Fruit fly (Drosophila melanogaster): Measurements from ENCODE around the gene CG31431.

The CG31431 gene

DNA sequence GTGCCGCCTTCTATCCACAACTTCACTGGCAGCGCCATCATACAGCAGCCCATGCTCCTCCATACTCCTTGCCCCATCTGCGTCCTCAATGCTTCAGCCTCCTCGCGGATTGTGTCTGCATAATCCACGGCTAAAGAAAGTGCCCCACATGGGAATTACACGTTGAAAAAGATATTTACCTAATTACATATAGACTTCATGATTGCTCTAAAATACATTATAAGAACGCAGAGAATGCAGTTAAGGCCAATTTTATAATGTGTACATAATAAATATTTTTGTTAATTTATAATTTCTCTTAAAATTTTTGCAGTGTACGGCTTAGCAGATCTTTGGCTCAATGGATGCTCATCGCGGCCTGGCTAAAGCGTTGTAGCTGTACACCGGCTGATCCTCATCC is 35.1 kb downstream of the CG31431 start (continued):
- TF ChIP-seq OdsH (GFP tag; optimal IDR thresholded peaks at IDR 0.05): peak; percentile 88
- TF ChIP-seq Hr4 (GFP tag; optimal IDR thresholded peaks at IDR 0.05): peak; percentile 90
- TF ChIP-seq topi (GFP tag; optimal IDR thresholded peaks at IDR 0.05): peak; percentile 73
- TF ChIP-seq Blimp-1 (GFP tag; optimal IDR thresholded peaks at IDR 0.05): peak; percentile 46
- TF ChIP-seq CG8632 (GFP tag; optimal IDR thresholded peaks at IDR 0.05): peak; percentile 72
- TF ChIP-seq cyc (GFP tag; optimal IDR thresholded peaks at IDR 0.05): peak; percentile 60
- peak; percentile 82 for TF ChIP-seq CG6276 (GFP tag; optimal IDR thresholded peaks at IDR 0.05)
- no peak for TF ChIP-seq fkh (GFP tag; optimal IDR thresholded peaks at IDR 0.05)

DNA sequence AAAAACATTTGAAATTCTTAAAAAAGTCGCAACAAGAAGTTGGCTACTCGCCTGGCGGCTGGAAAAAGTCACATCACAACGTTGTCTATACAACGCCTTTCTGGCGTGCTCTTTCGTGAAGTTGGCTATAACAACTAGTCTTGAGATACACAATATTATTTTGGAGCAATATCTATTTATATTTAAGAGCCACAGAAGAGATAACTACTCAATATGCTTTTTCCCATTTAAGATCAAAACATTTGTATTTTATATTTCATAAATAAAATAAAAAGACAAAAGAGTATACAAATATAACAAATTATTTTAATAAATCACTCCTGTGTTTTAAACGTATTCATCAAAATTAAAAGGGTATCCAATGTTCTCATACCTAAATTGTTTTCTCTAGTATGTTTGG is 36.4 kb downstream of the CG31431 start:
- TF ChIP-seq fkh (GFP tag; optimal IDR thresholded peaks at IDR 0.05) (no peak), topi (GFP tag; optimal IDR thresholded peaks at IDR 0.05) (no peak), CG10631 (GFP tag; optimal IDR thresholded peaks at IDR 0.05) (peak; percentile 6), CG8119 (GFP tag; IDR thresholded peaks at IDR 0.05) (peak; percentile 46; the same call in 2 of the 3 replicates), CG3032 (tag; optimal IDR thresholded peaks at IDR 0.05) (no peak), vri (GFP tag; optimal IDR thresholded peaks at IDR 0.05) (no peak), salr (GFP tag; optimal IDR thresholded peaks at IDR 0.05) (peak in 1 of 2 experiments; percentile 23), achi (GFP tag; optimal IDR thresholded peaks at IDR 0.05) (peak; percentile 10), Eip78C (GFP tag) (peak; percentile 33), CG1621 (tag; optimal IDR thresholded peaks at IDR 0.05) (no peak), CG32006 (GFP tag; optimal IDR thresholded peaks at IDR 0.05) (peak; percentile 52)

DNA sequence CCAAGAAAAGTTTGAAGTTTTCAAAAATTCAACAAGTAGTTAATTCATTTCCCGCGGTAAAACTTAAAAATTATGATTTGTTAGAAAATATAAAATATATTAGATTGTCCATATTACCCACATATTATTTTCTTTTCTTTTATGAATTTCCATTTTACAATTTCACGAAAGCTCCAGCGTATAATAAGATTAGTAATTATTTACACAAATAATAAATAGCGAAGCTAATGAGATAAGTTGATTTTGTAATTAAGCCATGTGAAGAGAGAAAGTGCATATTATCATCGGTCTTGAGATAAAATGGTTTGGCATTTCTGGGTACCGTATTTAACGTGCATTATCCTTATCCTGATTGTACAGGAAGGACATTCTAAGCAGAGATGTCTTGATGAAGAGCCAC is 41.0 kb downstream of the CG31431 start, which contains the start of gene Qsox3:
TSS of gene Qsox3 (plus strand) at position 301 of the 400 bp plus-strand sequence.
- no peak for TF ChIP-seq lz (GFP tag; optimal IDR thresholded peaks at IDR 0.05)
- no peak for TF ChIP-seq CG3919 (GFP tag; optimal IDR thresholded peaks at IDR 0.05)
- TF ChIP-seq CG8119 (GFP tag; IDR thresholded peaks at IDR 0.05): no peak
- no peak for TF ChIP-seq Hr4 (GFP tag; optimal IDR thresholded peaks at IDR 0.05)
- no peak for TF ChIP-seq esn (GFP tag; optimal IDR thresholded peaks at IDR 0.05)
- no peak for TF ChIP-seq Sox102F (GFP tag; optimal IDR thresholded peaks at IDR 0.05)
- TF ChIP-seq fkh (GFP tag; optimal IDR thresholded peaks at IDR 0.05): no peak
- TF ChIP-seq Hr38 (GFP tag; optimal IDR thresholded peaks at IDR 0.05): no peak
- TF ChIP-seq fd85E (GFP tag; optimal IDR thresholded peaks at IDR 0.05): no peak
- no peak for TF ChIP-seq CG11902 (GFP tag; optimal IDR thresholded peaks at IDR 0.05)
- no peak for TF ChIP-seq CG7368 (GFP tag; optimal IDR thresholded peaks at IDR 0.05)
- no peak for TF ChIP-seq Ets21C (GFP tag; optimal IDR thresholded peaks at IDR 0.05)

DNA sequence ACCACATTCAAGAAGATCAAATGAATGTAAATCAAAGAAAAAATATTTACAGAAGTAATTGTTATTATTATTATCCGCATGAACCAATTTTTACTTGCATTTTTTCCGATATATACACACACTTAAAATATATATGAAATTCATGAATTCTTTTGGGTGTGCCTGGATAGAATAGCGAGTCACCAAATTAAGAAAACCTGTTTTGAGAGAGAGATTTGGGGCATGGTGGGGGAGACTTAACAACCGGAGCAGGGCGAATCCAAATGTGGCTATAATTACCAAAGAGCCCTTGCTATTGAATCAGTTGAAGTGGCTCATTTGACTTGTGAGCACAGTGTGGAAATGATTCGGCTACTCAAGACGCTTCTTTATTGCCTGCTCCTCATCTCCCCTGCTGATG is 43.0 kb downstream of the CG31431 start, which contains the start of gene Qsox2:
TSS of gene Qsox2 (plus strand) at position 301 of the 400 bp plus-strand sequence.
- TF ChIP-seq dsx (GFP tag; optimal IDR thresholded peaks at IDR 0.05; ENCODE audit: poor library complexity, severe bottlenecking): peak; percentile 43
- TF ChIP-seq svp (GFP tag): peak; percentile 19
- TF ChIP-seq ss (GFP tag; optimal IDR thresholded peaks at IDR 0.05): peak in 1 of 2 experiments; percentile 11
- TF ChIP-seq CG8119 (GFP tag; IDR thresholded peaks at IDR 0.05): no peak

DNA sequence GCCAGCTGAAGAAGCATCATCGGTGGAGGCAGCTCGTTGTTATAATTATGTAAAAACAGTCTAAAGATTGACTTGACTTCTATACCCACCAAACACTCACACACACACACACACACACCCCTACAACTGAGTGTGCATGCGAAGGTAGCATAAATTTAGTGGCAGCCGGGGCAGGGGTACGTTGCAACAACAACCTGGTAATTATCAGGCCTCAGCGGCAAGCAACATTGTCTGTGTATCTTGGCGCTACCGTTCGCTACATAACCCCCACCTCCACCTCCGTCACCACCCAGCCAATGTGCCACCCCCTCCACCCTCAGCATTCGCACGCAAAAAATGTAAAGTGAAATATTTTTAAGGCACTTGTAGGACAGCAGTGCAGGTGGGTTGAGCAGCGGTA is 46.5 kb downstream of the CG31431 start:
- TF ChIP-seq dsx (GFP tag; optimal IDR thresholded peaks at IDR 0.05; ENCODE audit: poor library complexity, severe bottlenecking) (peak; percentile 66), ss (GFP tag; optimal IDR thresholded peaks at IDR 0.05) (peak in 1 of 2 experiments; percentile 54), dac (GFP tag; optimal IDR thresholded peaks at IDR 0.05) (no peak)

DNA sequence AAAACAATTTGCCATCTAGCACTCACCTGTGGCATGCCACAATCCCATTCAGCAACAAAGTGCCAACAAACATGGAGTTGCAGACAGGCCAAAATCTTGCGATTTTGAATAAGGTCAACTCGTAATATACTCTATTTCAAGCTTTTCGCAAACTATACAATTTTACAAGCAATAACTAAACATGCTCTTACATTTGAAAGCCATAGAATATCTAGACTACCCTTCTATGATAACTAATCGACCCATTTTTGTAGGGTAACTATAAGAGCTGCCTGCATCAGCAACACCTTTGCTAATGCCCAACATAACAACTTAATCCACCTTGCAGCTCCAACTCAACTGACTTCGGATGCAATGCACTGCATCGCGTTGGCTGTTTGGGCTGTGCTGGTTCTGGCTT is 50.0 kb downstream of the CG31431 start:
- TF ChIP-seq CG3919 (GFP tag; optimal IDR thresholded peaks at IDR 0.05): peak; percentile 44
- TF ChIP-seq CG6163 (GFP tag; IDR thresholded peaks at IDR 0.05): peak; percentile 49; the same call in 1 of the 3 replicates
- TF ChIP-seq CG8119 (GFP tag; IDR thresholded peaks at IDR 0.05): 0 out of 3 replicates have a peak, but pooled peaks have one; percentile 19
- TF ChIP-seq CG32006 (GFP tag; optimal IDR thresholded peaks at IDR 0.05): peak; percentile 27
- TF ChIP-seq Eip78C (GFP tag): peak; percentile 46
- peak; percentile 51 for TF ChIP-seq CG10631 (GFP tag; optimal IDR thresholded peaks at IDR 0.05)
- TF ChIP-seq eg (GFP tag; IDR thresholded peaks at IDR 0.05): 0 out of 3 replicates have a peak, but pooled peaks have one; percentile 32
- no peak for TF ChIP-seq esn (GFP tag; optimal IDR thresholded peaks at IDR 0.05)
- TF ChIP-seq Sox102F (GFP tag; optimal IDR thresholded peaks at IDR 0.05): no peak

All from whole organism, prepupa.